Worm (Caenorhabditis elegans) whole organism, L4 larva: ENCODE results near the gene R08A2.1.
"Not testable (repeated sequence)": the region's sequence is repeated elsewhere in the genome, so short reads cannot be mapped to it uniquely, and the experiment has no call there.

ENCODE experiments used
- D1046.2 ChIP-seq: fragments of 200-800 bp; sonication (Bioruptor generic); IDR thresholded peaks from 2 replicates; pipeline ENCODE4 v1.3.6; 2022; ENCODE audit warnings: missing genetic modification characterization, missing compliant biosample characterization
- F26F4.8 ChIP-seq: fragments of 200-800 bp; sonication (Bioruptor generic); conservative IDR thresholded peaks from 2 replicates; pipeline ENCODE4 v1.3.6; 2022; ENCODE audit warnings: missing genetic modification characterization, missing compliant biosample characterization
- F44E2.7 ChIP-seq: fragments of 200-800 bp; sonication (Bioruptor generic); IDR thresholded peaks from 2 replicates; pipeline ENCODE4 v2.1.2; 2022; ENCODE audit warnings: missing genetic modification characterization, missing compliant biosample characterization
- R02D3.7 ChIP-seq: fragments of 150-350 bp; sonication (generic microtip); optimal IDR thresholded peaks from 3 replicates; lab custom pipeline; 2014; ENCODE audit warnings: missing biosample characterization, missing genetic modification characterization
- T20F7.1 ChIP-seq: fragments of 200-800 bp; sonication (Bioruptor generic); optimal IDR thresholded peaks from 2 replicates; lab custom pipeline; 2018; ENCODE audit warnings: mild to moderate bottlenecking, missing genetic modification characterization, missing compliant biosample characterization
- Y105C5A.15 ChIP-seq: fragments of 200-800 bp; sonication (Bioruptor generic); IDR thresholded peaks from 2 replicates; pipeline ENCODE4 v1.3.6; 2022; ENCODE audit warnings: missing genetic modification characterization, missing compliant biosample characterization
- Y48G9A.11 ChIP-seq: fragments of 200-800 bp; sonication (Bioruptor generic); IDR thresholded peaks from 2 replicates; pipeline ENCODE4 v1.3.6; 2022; ENCODE audit warnings: missing genetic modification reagents, missing genetic modification characterization, missing compliant biosample characterization
- Y75B8A.6 ChIP-seq: fragments of 200-800 bp; sonication (Bioruptor generic); IDR thresholded peaks from 2 replicates; pipeline ENCODE4 v1.3.6; 2022; ENCODE audit warnings: missing genetic modification reagents, missing genetic modification characterization, missing compliant biosample characterization
- ZK546.5 ChIP-seq, 2 experiments: sonication (generic microtip); optimal IDR thresholded peaks; 2 replicates each; lab custom pipeline; 2017; ENCODE audit warnings: missing biosample characterization in 2 of 2, missing genetic modification characterization in 2 of 2
- aha-1 ChIP-seq: fragments of 150-350 bp; peaks from one replicate; lab custom pipeline; 2014; ENCODE audit warnings: missing biosample characterization, missing genetic modification characterization
- ceh-82 ChIP-seq: sonication (generic microtip); optimal IDR thresholded peaks from 2 replicates; lab custom pipeline; 2017; ENCODE audit warnings: missing biosample characterization, missing genetic modification characterization
- ctbp-1 ChIP-seq: fragments of 200-800 bp; sonication (Bioruptor generic); IDR thresholded peaks from 2 replicates; pipeline ENCODE4 v1.3.6; 2022; ENCODE audit warnings: missing genetic modification reagents, missing genetic modification characterization, missing compliant biosample characterization
- daf-16 ChIP-seq, 3 experiments: sonication (generic microtip); optimal IDR thresholded peaks; 2 replicates each; lab custom pipeline; 2016 to 2017; ENCODE audit warnings: missing genetic modification characterization in 3 of 3, missing genetic modification reagents in 3 of 3, mild to moderate bottlenecking in 2 of 3, missing compliant biosample characterization in 2 of 3, missing biosample characterization in 1 of 3, moderate library complexity in 1 of 3
- dve-1 ChIP-seq: sonication (generic microtip); optimal IDR thresholded peaks from 2 replicates; lab custom pipeline; 2017; ENCODE audit warnings: antibody characterized with exemption, mild to moderate bottlenecking, missing genetic modification characterization, missing compliant biosample characterization; ENCODE audit not compliant: insufficient read depth
- egl-27 ChIP-seq: sonication (generic microtip); optimal IDR thresholded peaks from 3 replicates; lab custom pipeline; 2017; ENCODE audit warnings: missing biosample characterization, missing genetic modification reagents, missing genetic modification characterization
- egl-43 ChIP-seq: fragments of 200-800 bp; sonication (Bioruptor generic); IDR thresholded peaks from 2 replicates; pipeline ENCODE4 v1.3.6; 2022; ENCODE audit warnings: missing genetic modification reagents, missing genetic modification characterization, missing compliant biosample characterization
- lin-13 ChIP-seq: fragments of 150-350 bp; optimal IDR thresholded peaks from 2 replicates; lab custom pipeline; 2014; ENCODE audit warnings: missing biosample characterization, missing genetic modification reagents, missing genetic modification characterization
- lir-3 ChIP-seq: sonication (generic microtip); optimal IDR thresholded peaks from 2 replicates; lab custom pipeline; 2016; ENCODE audit warnings: mild to moderate bottlenecking, missing genetic modification characterization, missing compliant biosample characterization
- madf-9 ChIP-seq: fragments of 200-800 bp; sonication (Bioruptor generic); conservative IDR thresholded peaks from 2 replicates; pipeline ENCODE4 v1.3.6; 2022; ENCODE audit warnings: missing genetic modification reagents, missing genetic modification characterization, missing compliant biosample characterization
- mdt-29 ChIP-seq: fragments of 200-800 bp; sonication (Bioruptor generic); IDR thresholded peaks from 2 replicates; pipeline ENCODE4 v1.3.6; 2022; ENCODE audit warnings: missing genetic modification reagents, missing genetic modification characterization, missing compliant biosample characterization
- mxl-2 ChIP-seq: fragments of 200-800 bp; sonication (Bioruptor generic); conservative IDR thresholded peaks from 2 replicates; pipeline ENCODE4 v1.3.6; 2022; ENCODE audit warnings: missing genetic modification reagents, missing genetic modification characterization, missing compliant biosample characterization
- mxl-3 ChIP-seq: fragments of 200-800 bp; sonication (Bioruptor generic); optimal IDR thresholded peaks from 2 replicates; lab custom pipeline; 2018; ENCODE audit warnings: mild to moderate bottlenecking, missing genetic modification characterization, missing compliant biosample characterization
- nhr-102 ChIP-seq: sonication (generic microtip); optimal IDR thresholded peaks from 2 replicates; lab custom pipeline; 2016; ENCODE audit warnings: mild to moderate bottlenecking, missing genetic modification characterization, moderate library complexity, missing compliant biosample characterization
- nhr-111 ChIP-seq: fragments of 200-800 bp; sonication (Bioruptor generic); optimal IDR thresholded peaks from 2 replicates; lab custom pipeline; 2018; ENCODE audit warnings: mild to moderate bottlenecking, missing genetic modification characterization, missing compliant biosample characterization
- nhr-41 ChIP-seq: fragments of 200-800 bp; sonication (Bioruptor generic); IDR thresholded peaks from 2 replicates; pipeline ENCODE4 v1.3.6; 2022; ENCODE audit warnings: missing genetic modification reagents, missing genetic modification characterization, missing compliant biosample characterization
- nhr-48 ChIP-seq: sonication (generic microtip); optimal IDR thresholded peaks from 2 replicates; lab custom pipeline; 2016; ENCODE audit warnings: mild to moderate bottlenecking, missing genetic modification characterization, missing compliant biosample characterization
- pha-4 ChIP-seq, 2 experiments: fragments of 150-350 bp in 1 of 2; fragments of 200-800 bp in 1 of 2; sonication (Bioruptor generic) in 1 of 2; IDR thresholded peaks in 1 of 2; optimal IDR thresholded peaks in 1 of 2; 2 replicates each; pipeline versions ENCODE4 v1.3.6 to Lab custom; 2014 to 2022; ENCODE audit warnings: missing genetic modification characterization in 2 of 2, missing genetic modification reagents in 2 of 2, missing biosample characterization in 1 of 2, missing compliant biosample characterization in 1 of 2
- php-3 ChIP-seq: fragments of 200-800 bp; sonication (Bioruptor generic); IDR thresholded peaks from 2 replicates; pipeline ENCODE4 v1.3.6; 2022; ENCODE audit warnings: missing genetic modification reagents, missing genetic modification characterization, missing compliant biosample characterization
- rbr-2 ChIP-seq: sonication (generic microtip); optimal IDR thresholded peaks from 2 replicates; lab custom pipeline; 2016; ENCODE audit warnings: missing genotype, missing genetic modification characterization, missing compliant biosample characterization
- spr-3 ChIP-seq: fragments of 200-800 bp; sonication (Bioruptor generic); optimal IDR thresholded peaks from 2 replicates; lab custom pipeline; 2018; ENCODE audit warnings: mild to moderate bottlenecking, missing genetic modification characterization, missing compliant biosample characterization
- unc-62 ChIP-seq, 3 experiments: fragments of 150-350 bp in 1 of 3; sonication (generic microtip); optimal IDR thresholded peaks in 2 of 3; peaks in 1 of 3; 1 replicate in 1 of 3; 2 replicates in 2 of 3; lab custom pipeline; 2014 to 2017; ENCODE audit warnings: missing biosample characterization in 3 of 3, missing genetic modification characterization in 3 of 3, missing genetic modification reagents in 3 of 3, missing genotype in 1 of 3
- vab-7 ChIP-seq: fragments of 200-800 bp; sonication (Bioruptor generic); IDR thresholded peaks from 2 replicates; pipeline ENCODE4 v1.3.6; 2022; ENCODE audit warnings: missing genetic modification reagents, missing genetic modification characterization, missing compliant biosample characterization
- zfp-3 ChIP-seq: fragments of 200-800 bp; sonication (Bioruptor generic); conservative IDR thresholded peaks from 2 replicates; pipeline ENCODE4 v1.3.6; 2022; ENCODE audit warnings: missing genetic modification reagents, missing genetic modification characterization, missing compliant biosample characterization
- zip-11 ChIP-seq: fragments of 200-800 bp; sonication (Bioruptor generic); IDR thresholded peaks from 2 replicates; pipeline ENCODE4 v1.3.6; 2022; ENCODE audit warnings: missing genetic modification characterization, missing compliant biosample characterization
- ztf-7 ChIP-seq: fragments of 150-350 bp; optimal IDR thresholded peaks from 2 replicates; lab custom pipeline; 2014; ENCODE audit warnings: missing biosample characterization, missing genetic modification characterization

Gene R08A2.1

DNA sequence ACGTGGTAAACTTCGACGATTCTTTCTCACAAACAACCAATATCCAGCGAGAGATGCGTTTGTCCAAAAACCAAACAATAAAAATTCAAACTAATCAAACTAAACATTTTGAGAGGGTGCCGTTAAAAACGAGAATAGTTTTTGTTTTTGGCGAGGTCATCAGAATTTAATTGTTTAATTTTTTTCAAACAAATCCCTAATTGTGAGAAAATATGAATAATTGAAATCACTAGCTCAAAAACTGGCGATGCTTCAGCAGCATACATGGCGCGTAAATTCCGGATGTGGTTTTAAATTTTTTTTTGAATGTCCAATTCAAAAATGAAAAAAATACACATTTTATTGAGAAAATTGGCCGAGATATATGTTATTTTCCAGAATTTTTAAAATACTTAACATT is at the start of gene R08A2.1:
R08A2.1 (minus strand) TSS at position 101 of the 400 bp plus-strand sequence.
- no peak for TF ChIP-seq F44E2.7 (GFP tag; lab: Robert Waterston, UW)
- TF ChIP-seq zip-11: no peak
- no peak for TF ChIP-seq mxl-2 (GFP tag; lab: Robert Waterston, UW)
- TF ChIP-seq, all 104 proteins: peak for 0

DNA sequence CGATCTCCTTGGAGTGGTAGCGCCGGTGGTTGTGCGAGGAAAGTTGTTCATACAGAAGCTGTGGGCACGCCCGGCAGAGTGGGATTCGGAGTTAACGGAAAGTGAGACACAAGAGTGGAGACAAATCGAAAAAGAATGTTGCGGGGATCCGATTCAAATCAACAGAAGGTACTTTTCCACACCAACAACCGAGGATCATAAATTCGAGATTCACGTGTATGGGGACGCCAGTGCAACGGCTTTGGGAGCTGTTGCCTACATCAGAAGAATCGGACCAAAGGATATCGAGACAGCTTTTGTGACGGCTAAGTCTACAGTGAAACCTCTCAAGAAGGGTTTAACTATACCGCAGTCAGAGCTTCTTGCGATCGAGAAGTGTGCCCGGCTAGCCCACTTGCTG is 44.2 kb upstream of the R08A2.1 start:
- TF ChIP-seq lin-13 (GFP tag; lab: Kevin White, UChicago) (no peak), zfp-3 (GFP tag; lab: Robert Waterston, UW) (no peak), spr-3 (GFP tag; lab: Kevin White, UChicago) (no peak), unc-62 (GFP tag; optimal IDR thresholded peaks at IDR 0.05 in 1 of 2; lab: Kevin White, UChicago) (peak in 1 of 2 experiments; percentile 87), unc-62 (tag; optimal IDR thresholded peaks at IDR 0.05; lab: Kevin White, UChicago) (no peak)

DNA sequence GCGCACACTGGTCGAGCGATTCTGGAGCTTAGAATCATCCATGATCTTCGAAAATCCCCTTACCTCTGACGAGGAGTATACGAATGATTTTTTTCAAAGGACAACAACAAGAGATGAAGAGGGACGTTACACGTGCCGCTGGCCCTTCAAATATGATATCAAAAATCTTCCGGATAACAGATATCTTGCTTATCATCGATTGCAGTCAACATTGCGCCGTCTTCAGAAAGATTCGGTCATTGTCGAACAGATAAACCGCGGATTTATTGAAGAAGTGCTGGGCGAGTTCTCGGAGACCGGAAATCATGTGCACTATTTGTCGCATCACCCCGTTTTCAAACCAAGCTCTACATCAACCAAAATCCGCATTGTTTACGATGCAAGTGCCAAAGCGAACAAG is 43.2 kb upstream of the R08A2.1 start:
- TF ChIP-seq nhr-102 (tag; lab: Kevin White, UChicago) (no peak), madf-9 (GFP tag; lab: Robert Waterston, UW) (no peak), dve-1 (tag; lab: Kevin White, UChicago) (no peak), mdt-29 (GFP tag; lab: Robert Waterston, UW) (no peak), lin-13 (GFP tag; lab: Kevin White, UChicago) (no peak), F26F4.8 (GFP tag; lab: Robert Waterston, UW) (no peak), pha-4 (GFP tag; IDR thresholded peaks at IDR 0.05; lab: Robert Waterston, UW) (no peak), pha-4 (tag; optimal IDR thresholded peaks at IDR 0.05; lab: Kevin White, UChicago) (no peak), ZK546.5 (tag; optimal IDR thresholded peaks at IDR 0.05; lab: Kevin White, UChicago) (no peak), Y48G9A.11 (GFP tag; lab: Robert Waterston, UW) (no peak), T20F7.1 (GFP tag; lab: Kevin White, UChicago) (no peak), unc-62 (GFP tag; optimal IDR thresholded peaks at IDR 0.05 in 1 of 2; lab: Kevin White, UChicago) (peak in 1 of 2 experiments; percentile 84), unc-62 (tag; optimal IDR thresholded peaks at IDR 0.05; lab: Kevin White, UChicago) (no peak), ceh-82 (tag; lab: Kevin White, UChicago) (no peak), egl-27 (tag; lab: Kevin White, UChicago) (no peak), nhr-111 (GFP tag; lab: Kevin White, UChicago) (no peak), Y75B8A.6 (GFP tag; lab: Robert Waterston, UW) (no peak), aha-1 (tag; lab: Kevin White, UChicago) (peak; percentile 84), egl-43 (GFP tag; lab: Robert Waterston, UW) (no peak)

DNA sequence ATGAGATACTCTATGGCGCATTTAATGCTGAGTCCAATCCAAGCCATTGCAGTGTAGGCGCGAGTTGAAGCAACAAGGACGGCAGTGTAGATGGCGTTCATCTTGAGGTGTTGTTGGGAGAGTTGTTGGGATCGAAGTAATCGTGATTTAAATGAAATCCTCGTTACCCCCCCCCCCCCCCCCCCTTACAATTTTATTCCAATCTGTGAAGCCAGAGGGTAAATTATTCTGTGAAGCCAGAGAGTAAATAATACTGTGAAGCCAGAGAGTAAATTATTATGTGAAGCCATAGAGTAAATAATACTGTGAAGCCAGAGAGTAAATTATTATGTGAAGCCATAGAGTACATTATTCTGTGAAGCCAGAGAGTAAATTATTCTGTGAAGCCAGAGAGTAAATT is 31.0 kb upstream of the R08A2.1 start, which contains the start of gene nspa-10:
nspa-10 (minus strand) TSS at position 101 of the 400 bp plus-strand sequence.
- TF ChIP-seq php-3; vab-7 (GFP tag; lab: Robert Waterston, UW); R02D3.7 (tag; lab: Kevin White, UChicago): not testable (repeated sequence)

DNA sequence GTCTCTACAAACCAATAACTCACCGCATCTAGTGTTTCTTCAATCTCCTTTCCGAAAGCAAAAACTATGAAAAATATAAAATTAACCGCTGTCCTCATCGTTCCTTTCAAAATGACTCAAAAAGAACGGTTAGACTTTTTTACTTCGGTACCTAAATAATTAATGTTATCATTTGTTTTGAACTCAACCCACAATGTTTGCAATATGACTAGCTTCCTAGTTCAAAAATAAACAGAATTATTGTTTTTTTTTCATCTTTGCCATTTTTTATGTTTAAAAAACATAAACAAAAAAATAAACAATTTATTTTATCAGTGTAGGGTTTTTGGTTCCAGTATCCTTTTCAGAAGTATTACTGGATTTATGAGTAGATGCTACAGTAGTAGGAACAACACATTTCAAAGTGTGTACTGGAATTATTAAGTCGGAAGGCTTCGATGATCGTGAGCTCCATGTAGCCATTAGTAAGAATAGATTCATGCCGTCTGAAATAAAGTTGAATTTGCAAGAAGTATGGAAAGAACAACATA is 29.3 kb upstream of the R08A2.1 start, which contains the start of the genes lipl-8 and Y50E8A.22:
lipl-8 (minus strand) TSS at position 101 of the 530 bp plus-strand sequence.
Y50E8A.22 (minus strand) TSS at position 480 of the 530 bp plus-strand sequence.
- TF ChIP-seq lir-3 (tag; lab: Kevin White, UChicago) (no peak), D1046.2 (no peak), ztf-7 (tag; lab: Kevin White, UChicago) (no peak), nhr-41 (GFP tag; lab: Robert Waterston, UW) (no peak), Y75B8A.6 (GFP tag; lab: Robert Waterston, UW) (no peak), egl-43 (GFP tag; lab: Robert Waterston, UW) (no peak), rbr-2 (tag; lab: Kevin White, UChicago) (no peak), daf-16 (GFP tag; optimal IDR thresholded peaks at IDR 0.05; lab: Kevin White, UChicago) (no peak), daf-16 (tag; optimal IDR thresholded peaks at IDR 0.05; lab: Kevin White, UChicago) (no peak), mxl-3 (no peak), nhr-48 (no peak), Y105C5A.15 (GFP tag; lab: Robert Waterston, UW) (no peak), ctbp-1 (GFP tag; lab: Robert Waterston, UW) (no peak)
